Fruit fly (Drosophila melanogaster) whole organism, embryonic: Measurements from ENCODE around the gene CG10970.
A peak's percentile ranks its signal among the peaks of the same experiment; 100 is the strongest.

ENCODE experiments used
- ATbp ChIP-seq: fragments of 200-800 bp; sonication (Bioruptor generic); optimal IDR thresholded peaks from 2 replicates; lab custom pipeline; 2017; ENCODE audit warnings: missing biosample characterization, mild to moderate bottlenecking, missing genetic modification characterization, missing genetic modification reagents
- Antp ChIP-seq: fragments of 200-800 bp; sonication (Bioruptor generic); optimal IDR thresholded peaks from 3 replicates; lab custom pipeline; 2016; ENCODE audit warnings: missing biosample characterization, missing genetic modification characterization
- CG10366 ChIP-seq: fragments of 200-800 bp; sonication (Bioruptor generic); IDR thresholded peaks from 2 replicates; pipeline ENCODE4 v1.3.6; 2022; ENCODE audit warnings: missing biosample characterization, missing genetic modification characterization
- CG10431 ChIP-seq: fragments of 200-800 bp; sonication (Bioruptor generic); optimal IDR thresholded peaks from 3 replicates; lab custom pipeline; 2018; ENCODE audit warnings: missing biosample characterization, mild to moderate bottlenecking, missing genetic modification characterization
- CG1233 ChIP-seq: fragments of 200-800 bp; sonication (Bioruptor generic); optimal IDR thresholded peaks from 4 replicates; lab custom pipeline; 2018; ENCODE audit warnings: missing biosample characterization, mild to moderate bottlenecking, missing genetic modification characterization
- CG12942 ChIP-seq: fragments of 200-800 bp; sonication (Bioruptor generic); optimal IDR thresholded peaks from 3 replicates; lab custom pipeline; 2016; ENCODE audit warnings: missing biosample characterization, missing genetic modification characterization
- CG13123 ChIP-seq: fragments of 200-800 bp; sonication (Bioruptor generic); optimal IDR thresholded peaks from 2 replicates; lab custom pipeline; 2016; ENCODE audit warnings: missing biosample characterization, missing genetic modification characterization
- CG13424 ChIP-seq: fragments of 200-800 bp; sonication (Bioruptor generic); optimal IDR thresholded peaks from 2 replicates; lab custom pipeline; 2019; ENCODE audit warnings: missing biosample characterization, mild to moderate bottlenecking, missing genetic modification characterization, moderate library complexity
- CG13894 ChIP-seq: fragments of 200-800 bp; sonication (Bioruptor generic); optimal IDR thresholded peaks from 3 replicates; lab custom pipeline; 2018; ENCODE audit warnings: missing biosample characterization, mild to moderate bottlenecking, missing genetic modification characterization, moderate library complexity
- CG14050 ChIP-seq: fragments of 200-800 bp; sonication (Bioruptor generic); IDR thresholded peaks from 3 replicates; pipeline ENCODE4 v1.3.6; 2022; ENCODE audit warnings: missing biosample characterization, missing genetic modification characterization
- CG15269 ChIP-seq: fragments of 200-800 bp; sonication (Bioruptor generic); optimal IDR thresholded peaks from 2 replicates; lab custom pipeline; 2018; ENCODE audit warnings: missing biosample characterization, mild to moderate bottlenecking, missing genetic modification characterization, moderate library complexity
- CG17328 ChIP-seq: fragments of 200-800 bp; sonication (Bioruptor generic); IDR thresholded peaks from 2 replicates; pipeline ENCODE4 v1.3.6; 2022; ENCODE audit warnings: missing biosample characterization, missing genetic modification characterization
- CG17829 ChIP-seq: fragments of 200-800 bp; optimal IDR thresholded peaks from 2 replicates; lab custom pipeline; 2019; ENCODE audit warnings: missing biosample characterization, mild to moderate bottlenecking, missing genetic modification characterization, moderate library complexity
- CG30431 ChIP-seq: fragments of 200-800 bp; sonication (Bioruptor generic); optimal IDR thresholded peaks from 2 replicates; lab custom pipeline; 2017; ENCODE audit warnings: missing biosample characterization, missing genetic modification characterization
- CG31441 ChIP-seq: fragments of 200-800 bp; sonication (Bioruptor generic); IDR thresholded peaks from 2 replicates; pipeline ENCODE4 v1.3.6; 2022; ENCODE audit warnings: missing biosample characterization, missing genetic modification characterization
- CG32772 ChIP-seq: fragments of 200-800 bp; sonication (Bioruptor generic); IDR thresholded peaks from 2 replicates; pipeline ENCODE4 v1.3.6; 2022; ENCODE audit warnings: missing biosample characterization, missing genetic modification characterization
- CG3726 ChIP-seq: fragments of 200-800 bp; sonication (Bioruptor generic); IDR thresholded peaks from 3 replicates; pipeline ENCODE4, ENCODE4 v1.3.6; 2022; ENCODE audit warnings: missing biosample characterization, missing genetic modification characterization
- CG4404 ChIP-seq: fragments of 200-800 bp; sonication (Bioruptor generic); IDR thresholded peaks from 2 replicates; pipeline ENCODE4 v1.3.6; 2022; ENCODE audit warnings: missing biosample characterization, missing genetic modification characterization
- CG4820 ChIP-seq: fragments of 200-800 bp; sonication (Bioruptor generic); optimal IDR thresholded peaks from 3 replicates; lab custom pipeline; 2016; ENCODE audit warnings: missing biosample characterization, missing genetic modification characterization
- CG5245 ChIP-seq: fragments of 200-800 bp; sonication (Bioruptor generic); optimal IDR thresholded peaks from 3 replicates; lab custom pipeline; 2016; ENCODE audit warnings: missing biosample characterization, missing genetic modification characterization
- CG9609 ChIP-seq: fragments of 200-800 bp; sonication (Bioruptor generic); optimal IDR thresholded peaks from 3 replicates; lab custom pipeline; 2016; ENCODE audit warnings: missing biosample characterization, missing genetic modification characterization
- CG9876 ChIP-seq: fragments of 200-800 bp; sonication (Bioruptor generic); optimal IDR thresholded peaks from 2 replicates; lab custom pipeline; 2016; ENCODE audit warnings: missing biosample characterization, missing genetic modification characterization
- CG9932 ChIP-seq: fragments of 200-800 bp; sonication (Bioruptor generic); IDR thresholded peaks from 2 replicates; pipeline ENCODE4 v1.3.6; 2022; ENCODE audit warnings: missing biosample characterization, missing genetic modification characterization
- Deaf1 ChIP-seq: fragments of 200-800 bp; optimal IDR thresholded peaks from 3 replicates; lab custom pipeline; 2019; ENCODE audit warnings: missing biosample characterization, mild to moderate bottlenecking, missing genetic modification characterization, moderate library complexity
- Dll ChIP-seq: fragments of 200-800 bp; sonication (Bioruptor generic); IDR thresholded peaks from 4 replicates; pipeline ENCODE4 v1.3.6; 2022; ENCODE audit warnings: missing biosample characterization, missing genetic modification characterization; ENCODE audit not compliant: partially characterized antibody
- Doc3 ChIP-seq: fragments of 200-800 bp; sonication (Bioruptor generic); IDR thresholded peaks from 3 replicates; pipeline ENCODE4 v1.3.6; 2022; ENCODE audit warnings: missing biosample characterization, missing genetic modification characterization; ENCODE audit not compliant: partially characterized antibody
- Ets65A ChIP-seq: fragments of 200-800 bp; sonication (Bioruptor generic); peaks from one replicate; lab custom pipeline; 2016; ENCODE audit warnings: missing biosample characterization, missing genetic modification characterization
- Med ChIP-seq: fragments of 200-800 bp; sonication (Bioruptor generic); peaks from one replicate; lab custom pipeline; 2016; ENCODE audit warnings: missing biosample characterization, missing genetic modification characterization, mild to moderate bottlenecking, inconsistent platforms, moderate library complexity
- Nf-YB ChIP-seq: fragments of 200-800 bp; sonication (Bioruptor generic); optimal IDR thresholded peaks from 3 replicates; lab custom pipeline; 2019; ENCODE audit warnings: missing biosample characterization, mild to moderate bottlenecking, missing genetic modification characterization, moderate library complexity
- NfI ChIP-seq: fragments of 200-800 bp; sonication (Bioruptor generic); optimal IDR thresholded peaks from 3 replicates; lab custom pipeline; 2018; ENCODE audit warnings: missing biosample characterization, mild to moderate bottlenecking, missing genetic modification characterization, moderate library complexity
- Ptx1 ChIP-seq: fragments of 200-800 bp; sonication (Bioruptor generic); IDR thresholded peaks from 2 replicates; pipeline ENCODE4 v1.3.6; 2022; ENCODE audit warnings: missing biosample characterization, missing genetic modification characterization
- Sin3A ChIP-seq: fragments of >200 bp; optimal IDR thresholded peaks from 2 replicates; lab custom pipeline; 2018
- Xbp1 ChIP-seq: fragments of 200-800 bp; sonication (Bioruptor generic); optimal IDR thresholded peaks from 3 replicates; lab custom pipeline; 2016; ENCODE audit warnings: missing biosample characterization, mild to moderate bottlenecking, missing genetic modification characterization
- chm ChIP-seq: fragments of 200-800 bp; sonication (Bioruptor generic); IDR thresholded peaks from 2 replicates; pipeline ENCODE4 v1.3.6; 2022; ENCODE audit warnings: missing biosample characterization, missing genetic modification characterization
- dan ChIP-seq: fragments of 200-800 bp; sonication (Bioruptor generic); IDR thresholded peaks from 2 replicates; pipeline ENCODE4 v1.3.6; 2022; ENCODE audit warnings: missing biosample characterization, missing genetic modification characterization
- dmrt99B ChIP-seq: fragments of 200-800 bp; sonication (Bioruptor generic); optimal IDR thresholded peaks from 2 replicates; lab custom pipeline; 2018; ENCODE audit warnings: missing biosample characterization, mild to moderate bottlenecking, missing genetic modification characterization, moderate library complexity
- dpn ChIP-seq, 2 experiments: fragments of 200-800 bp; sonication (Bioruptor generic); optimal IDR thresholded peaks; 3 replicates each; lab custom pipeline; 2016; ENCODE audit warnings: missing biosample characterization in 2 of 2, missing genetic modification characterization in 2 of 2
- gem ChIP-seq: fragments of 200-800 bp; sonication (Bioruptor generic); optimal IDR thresholded peaks from 2 replicates; lab custom pipeline; 2019; ENCODE audit warnings: missing biosample characterization, mild to moderate bottlenecking, missing genetic modification characterization, moderate library complexity
- h ChIP-seq: fragments of >200 bp; optimal IDR thresholded peaks from 2 replicates; lab custom pipeline; 2017
- hkb ChIP-seq, 2 experiments: fragments of 200-800 bp in 1 of 2; fragments of >200 bp in 1 of 2; sonication (Bioruptor generic) in 1 of 2; IDR thresholded peaks in 1 of 2; optimal IDR thresholded peaks in 1 of 2; 2 replicates each; pipeline versions ENCODE4 v1.3.6 to Lab custom; 2017 to 2022; ENCODE audit warnings: missing biosample characterization in 1 of 2, missing genetic modification characterization in 1 of 2
- inv ChIP-seq: fragments of 200-800 bp; sonication (Bioruptor generic); IDR thresholded peaks from 2 replicates; pipeline ENCODE4 v1.3.6; 2022; ENCODE audit warnings: missing biosample characterization, missing genetic modification characterization; ENCODE audit not compliant: partially characterized antibody
- ken ChIP-seq: fragments of 200-800 bp; sonication (Bioruptor generic); IDR thresholded peaks from 3 replicates; pipeline ENCODE4 v1.3.6; 2022; ENCODE audit warnings: missing biosample characterization, missing genetic modification characterization
- otp ChIP-seq: fragments of 200-800 bp; sonication (Bioruptor generic); IDR thresholded peaks from 3 replicates; pipeline ENCODE4, ENCODE4 v1.3.6; 2022; ENCODE audit warnings: missing biosample characterization, missing genetic modification characterization
- prd ChIP-seq, 3 experiments: fragments of >200 bp in 2 of 3; fragments of 200-800 bp in 1 of 3; sonication (Bioruptor generic) in 1 of 3; optimal IDR thresholded peaks in 2 of 3; IDR thresholded peaks in 1 of 3; 2 replicates in 2 of 3; 3 replicates in 1 of 3; pipeline versions ENCODE4 v1.3.6 to Lab custom; 2017 to 2022; ENCODE audit warnings: missing biosample characterization in 1 of 3, missing genetic modification characterization in 1 of 3
- ranshi ChIP-seq: fragments of 200-800 bp; sonication (Bioruptor generic); IDR thresholded peaks from 2 replicates; pipeline ENCODE4 v1.3.6; 2022; ENCODE audit warnings: missing biosample characterization, missing genetic modification characterization
- row ChIP-seq: fragments of 200-800 bp; sonication (Bioruptor generic); IDR thresholded peaks from 3 replicates; pipeline ENCODE4 v1.3.6; 2022; ENCODE audit warnings: missing biosample characterization, missing genetic modification characterization
- trh ChIP-seq: fragments of 200-800 bp; sonication (Bioruptor generic); optimal IDR thresholded peaks from 2 replicates; lab custom pipeline; 2016; ENCODE audit warnings: missing biosample characterization, missing genetic modification characterization
- usp ChIP-seq: fragments of >200 bp; optimal IDR thresholded peaks from 2 replicates; lab custom pipeline; 2017; ENCODE audit warnings: missing biosample characterization, missing genetic modification characterization
- wdn ChIP-seq: fragments of 200-800 bp; sonication (Bioruptor generic); IDR thresholded peaks from 2 replicates; pipeline ENCODE4 v1.3.6; 2022; ENCODE audit warnings: missing biosample characterization, missing genetic modification characterization
- zen ChIP-seq: fragments of 200-800 bp; sonication (Bioruptor generic); optimal IDR thresholded peaks from 3 replicates; lab custom pipeline; 2018; ENCODE audit warnings: missing biosample characterization, mild to moderate bottlenecking, missing genetic modification characterization, moderate library complexity
- zfh1 ChIP-seq: fragments of 200-800 bp; sonication (Bioruptor generic); IDR thresholded peaks from 3 replicates; pipeline ENCODE4 v1.3.6; 2022; ENCODE audit warnings: missing biosample characterization, missing genetic modification characterization

Gene CG10970

DNA sequence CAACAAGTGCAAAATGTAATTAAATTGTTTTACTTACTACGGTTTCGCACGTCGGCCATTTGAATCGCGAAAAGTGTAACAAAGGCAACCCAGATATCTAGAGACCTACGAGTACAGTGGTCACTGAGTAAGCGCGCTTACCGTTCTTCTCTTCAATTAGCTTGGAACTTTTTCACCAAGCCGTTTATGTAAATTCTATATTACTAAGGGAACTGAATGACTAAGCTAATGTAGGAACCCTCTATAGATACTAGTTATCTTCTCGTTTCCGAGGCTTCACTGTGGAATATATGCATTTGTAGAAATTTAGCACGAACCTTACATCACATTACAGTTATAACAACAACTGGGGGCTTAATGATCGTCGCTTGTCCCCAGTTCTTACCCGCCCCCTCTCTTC lies 24.2 kb downstream of the CG10970 start (continued):
- TF ChIP-seq hkb (optimal IDR thresholded peaks at IDR 0.05; lab: Kevin White, UChicago) (no peak), hkb (GFP tag; IDR thresholded peaks at IDR 0.05; lab: Robert Waterston, UW) (peak; percentile 40; the same call in 1 of the 2 replicates), Ets65A (GFP tag; lab: Kevin White, UChicago) (peak; percentile 65), CG13424 (tag; lab: Kevin White, UChicago) (no peak), prd (optimal IDR thresholded peaks at IDR 0.05; lab: Kevin White, UChicago) (no peak), prd (GFP tag; IDR thresholded peaks at IDR 0.05; lab: Robert Waterston, UW) (peak; percentile 73; the same call in 2 of the 3 replicates), CG10366 (GFP tag; lab: Robert Waterston, UW) (peak; percentile 48), row (GFP tag; lab: Robert Waterston, UW) (peak; percentile 56; the same call in 2 of the 3 replicates), CG10431 (GFP tag; lab: Kevin White, UChicago) (no peak), CG4820 (GFP tag; lab: Kevin White, UChicago) (peak; percentile 16), NfI (GFP tag; lab: Kevin White, UChicago) (peak; percentile 18), ken (GFP tag; lab: Robert Waterston, UW) (peak; percentile 51; the same call in 2 of the 3 replicates), Ptx1 (GFP tag; lab: Robert Waterston, UW) (peak; percentile 64), Xbp1 (GFP tag; lab: Kevin White, UChicago) (peak; percentile 28), dmrt99B (tag; lab: Kevin White, UChicago) (peak; percentile 45), CG4404 (GFP tag; lab: Robert Waterston, UW) (peak; percentile 36), gem (peak; percentile 41), chm (GFP tag; lab: Robert Waterston, UW) (peak; percentile 35; the same call in 1 of the 2 replicates), inv (GFP tag; lab: Robert Waterston, UW) (no peak), CG30431 (GFP tag; lab: Kevin White, UChicago) (no peak), dan (GFP tag; lab: Robert Waterston, UW) (no peak), CG12942 (no peak), ranshi (GFP tag; lab: Robert Waterston, UW) (peak; percentile 31; the same call in 1 of the 2 replicates), CG13123 (GFP tag; lab: Kevin White, UChicago) (no peak), CG3726 (GFP tag; lab: Robert Waterston, UW) (0 out of 3 replicates have a peak, but pooled peaks have one; percentile 10), usp (no peak), h (lab: Kevin White, UChicago) (no peak), Doc3 (GFP tag; lab: Robert Waterston, UW) (no peak), Deaf1 (no peak), CG9609 (GFP tag; lab: Kevin White, UChicago) (no peak), CG31441 (GFP tag; lab: Robert Waterston, UW) (no peak), ATbp (GFP tag; lab: Kevin White, UChicago) (peak; percentile 33), dpn (GFP tag; optimal IDR thresholded peaks at IDR 0.05; lab: Kevin White, UChicago) (peak in 1 of 2 experiments; percentile 21), CG14050 (GFP tag; lab: Robert Waterston, UW) (no peak), CG1233 (GFP tag; lab: Kevin White, UChicago) (no peak), zfh1 (GFP tag; lab: Robert Waterston, UW) (peak; percentile 60; the same call in 1 of the 3 replicates), CG17328 (GFP tag; lab: Robert Waterston, UW) (0 out of 2 replicates have a peak, but pooled peaks have one; percentile 30), Med (GFP tag; lab: Kevin White, UChicago) (peak; percentile 77), Dll (GFP tag; lab: Robert Waterston, UW) (no peak), otp (GFP tag; lab: Robert Waterston, UW) (no peak), CG32772 (GFP tag; lab: Robert Waterston, UW) (0 out of 2 replicates have a peak, but pooled peaks have one; percentile 13), CG13894 (tag; lab: Kevin White, UChicago) (no peak), CG15269 (tag; lab: Kevin White, UChicago) (peak; percentile 32), zen (tag; lab: Kevin White, UChicago) (no peak), CG5245 (GFP tag; lab: Kevin White, UChicago) (peak; percentile 8), CG17829 (tag; lab: Kevin White, UChicago) (no peak), CG9932 (no peak), Antp (GFP tag; lab: Kevin White, UChicago) (peak; percentile 31), Sin3A (lab: Kevin White, UChicago) (no peak), wdn (GFP tag; lab: Robert Waterston, UW) (peak; percentile 26; the same call in 1 of the 2 replicates), Nf-YB (GFP tag; lab: Kevin White, UChicago) (no peak), CG9876 (GFP tag; lab: Kevin White, UChicago) (no peak), trh (GFP tag; lab: Kevin White, UChicago) (no peak)
